Worm (Caenorhabditis elegans): ENCODE data around the gene H12C20.7.

The H12C20.7 gene

DNA sequence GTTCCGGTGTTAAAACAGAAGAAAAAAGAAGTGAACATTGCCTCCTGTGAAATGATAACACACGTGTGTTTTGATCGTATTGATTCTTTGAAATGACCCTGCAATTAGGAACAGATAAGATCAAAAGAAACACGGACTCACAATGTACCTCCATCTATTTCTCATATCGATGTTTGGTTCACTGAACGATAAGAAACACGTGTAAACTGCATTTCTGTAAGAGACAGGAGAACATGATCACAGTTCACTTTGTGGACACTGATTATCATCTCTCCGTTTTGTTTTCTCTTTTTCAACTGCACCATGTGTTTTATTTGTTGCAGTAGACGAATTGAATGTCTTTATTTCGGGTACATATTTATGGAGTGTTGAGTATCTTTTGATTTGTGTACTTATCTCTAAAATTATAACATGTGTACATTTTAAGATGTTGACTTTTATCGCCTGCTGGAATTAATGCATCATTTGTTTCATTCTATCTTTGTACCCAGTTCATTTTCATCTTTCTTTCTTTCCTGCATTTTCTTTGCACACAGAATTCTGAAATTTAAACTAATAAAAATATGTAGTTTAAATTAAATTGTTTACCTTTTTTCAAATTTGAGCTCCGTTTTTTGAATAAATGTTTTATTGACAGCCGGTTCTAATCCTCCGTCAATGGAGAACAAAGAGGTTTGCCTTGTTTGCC is at the start of gene H12C20.7, which contains the start of gene nhr-68:
Gene H12C20.7, minus strand, starts transcription at position 188 of the 688 bp plus-strand sequence.
Gene nhr-68, plus strand, starts transcription at position 638 of the 688 bp plus-strand sequence.
- TF ChIP-seq snu-23 (GFP tag; optimal IDR thresholded peaks at IDR 0.05) (peak; percentile 96), hpl-2 (GFP tag; optimal IDR thresholded peaks at IDR 0.05) (peak; percentile 46), snpc-4 (tag; optimal IDR thresholded peaks at IDR 0.05) (no peak), nhr-28 (tag; optimal IDR thresholded peaks at IDR 0.05) (no peak), lin-13 (GFP tag; optimal IDR thresholded peaks at IDR 0.05) (peak; percentile 48), unc-130 (tag; optimal IDR thresholded peaks at IDR 0.05) (peak; percentile 72), swsn-7 (tag; optimal IDR thresholded peaks at IDR 0.05) (peak; percentile 61), pag-3 (tag; optimal IDR thresholded peaks at IDR 0.05; ENCODE audit: borderline replicate concordance, insufficient read depth) (no peak), ceh-88 (GFP tag; IDR thresholded peaks at IDR 0.05) (peak; percentile 37; the same call in 1 of the 2 replicates), sup-37 (GFP tag; optimal IDR thresholded peaks at IDR 0.05) (no peak), tbx-2 (tag; optimal IDR thresholded peaks at IDR 0.05) (peak; percentile 76), nhr-90 (tag; optimal IDR thresholded peaks at IDR 0.05; ENCODE audit: poor library complexity) (peak; percentile 97), nhr-71 (tag; optimal IDR thresholded peaks at IDR 0.05) (peak; percentile 100), ama-1 (optimal IDR thresholded peaks at IDR 0.05) (peak; percentile 54), zag-1 (tag; optimal IDR thresholded peaks at IDR 0.05) (no peak), zip-4 (GFP tag; optimal IDR thresholded peaks at IDR 0.05) (peak; percentile 51), nhr-19 (GFP tag; conservative IDR thresholded peaks at IDR 0.05) (peak; percentile 90), ceh-90 (tag; optimal IDR thresholded peaks at IDR 0.05) (no peak), ztf-4 (tag; optimal IDR thresholded peaks at IDR 0.05) (peak; percentile 95), elt-3 (tag; optimal IDR thresholded peaks at IDR 0.05) (peak; percentile 84 to 99 (median 93)), Y116A8C.19 (tag; optimal IDR thresholded peaks at IDR 0.05; ENCODE audit: borderline replicate concordance) (no peak), lin-14 (GFP tag; optimal IDR thresholded peaks at IDR 0.05) (peak; percentile 97), nhr-11 (tag; optimal IDR thresholded peaks at IDR 0.05) (no peak), lir-3 (tag; optimal IDR thresholded peaks at IDR 0.05; ENCODE audit: poor library complexity) (peak; percentile 74), nhr-20 (tag; optimal IDR thresholded peaks at IDR 0.05) (peak; percentile 99), mdl-1 (tag; optimal IDR thresholded peaks at IDR 0.05) (peak in 1 of 2 experiments; percentile 90), fos-1 (tag; optimal IDR thresholded peaks at IDR 0.05) (peak; percentile 20), egl-27 (tag; optimal IDR thresholded peaks at IDR 0.05) (peak; percentile 38 to 68), nhr-237 (tag; optimal IDR thresholded peaks at IDR 0.05) (no peak), elt-2 (tag; optimal IDR thresholded peaks at IDR 0.05) (peak; percentile 99), nhr-85 (tag) (peak; percentile 99), efl-1 (optimal IDR thresholded peaks at IDR 0.05) (peak; percentile 10 to 38), efl-1 (GFP tag; optimal IDR thresholded peaks at IDR 0.05 in 1 of 2) (peak in 1 of 2 experiments; percentile 94), dsc-1 (tag; optimal IDR thresholded peaks at IDR 0.05) (peak; percentile 96), dpl-1 (GFP tag; optimal IDR thresholded peaks at IDR 0.05) (peak in 2 of 3 experiments; percentile 8 to 45), jun-1 (tag; optimal IDR thresholded peaks at IDR 0.05) (peak; percentile 42), irx-1 (tag; optimal IDR thresholded peaks at IDR 0.05) (peak; percentile 55), hlh-17 (GFP tag; optimal IDR thresholded peaks at IDR 0.05; ENCODE audit: borderline replicate concordance) (no peak), unc-98 (GFP tag; IDR thresholded peaks at IDR 0.05) (no peak), lin-35 (GFP tag; optimal IDR thresholded peaks at IDR 0.05) (peak in 1 of 2 experiments; percentile 85), blmp-1 (tag; optimal IDR thresholded peaks at IDR 0.05) (peak; percentile 76), skn-1 (tag; optimal IDR thresholded peaks at IDR 0.05) (peak; percentile 6), mab-9 (GFP tag; IDR thresholded peaks at IDR 0.05) (peak; percentile 44; the same call in 1 of the 2 replicates), lsy-2 (tag; optimal IDR thresholded peaks at IDR 0.05) (peak; percentile 58 to 76), nhr-47 (tag; optimal IDR thresholded peaks at IDR 0.05) (peak; percentile 85), C16A3.4 (tag; optimal IDR thresholded peaks at IDR 0.05) (peak; percentile 92), grh-1 (GFP tag; IDR thresholded peaks at IDR 0.05) (peak; percentile 82), xbp-1 (tag; optimal IDR thresholded peaks at IDR 0.05) (peak; percentile 74), lin-39 (tag; optimal IDR thresholded peaks at IDR 0.05) (peak; percentile 59)

Data from whole organism, L1 larva.